Worm (Caenorhabditis elegans) whole organism, early embryonic: ENCODE results near the gene T05C1.5.

Experiments used
- ama-1 ChIP-seq: fragments of 150-350 bp; optimal IDR thresholded peaks from 2 replicates; lab custom pipeline; 2014
- hnd-1 ChIP-seq: sonication (generic microtip); optimal IDR thresholded peaks from 2 replicates; lab custom pipeline; 2016; ENCODE audit warnings: missing genetic modification characterization, missing compliant biosample characterization
- tra-4 ChIP-seq: sonication (generic microtip); optimal IDR thresholded peaks from 2 replicates; lab custom pipeline; 2017; ENCODE audit warnings: missing genetic modification characterization, missing compliant biosample characterization

DNA sequence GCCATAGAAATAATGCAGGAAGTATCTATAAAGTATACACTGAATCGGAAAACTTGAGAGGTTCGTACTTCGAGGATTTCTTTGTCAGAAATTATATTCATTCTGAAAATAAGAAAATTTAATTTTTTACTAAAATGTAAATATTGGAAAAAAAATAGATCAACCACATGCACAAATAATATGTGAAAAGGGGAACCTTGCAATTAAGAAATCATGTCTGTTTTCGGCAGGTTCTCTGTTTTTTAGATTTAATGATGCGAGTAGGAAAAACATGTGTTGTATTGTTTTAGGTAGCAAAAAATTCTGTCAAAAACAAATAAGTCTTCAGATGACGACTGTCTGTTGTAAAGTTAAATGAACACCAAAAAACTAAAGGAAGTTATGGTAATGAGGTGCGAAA is 46.5 kb upstream of the T05C1.5 start, which contains the start of gene sra-33:
- TF ChIP-seq tra-4 (tag; lab: Kevin White, UChicago) (no peak), ama-1 (lab: Kevin White, UChicago) (no peak), hnd-1 (tag; lab: Kevin White, UChicago) (no peak)
